Fruit fly (Drosophila melanogaster) Kc167 (cell line): ENCODE results near the gene mRpL30.

ENCODE experiments used
- Sin3A ChIP-seq: fragments of >200 bp; optimal IDR thresholded peaks from 2 replicates; lab custom pipeline; 2018; ENCODE audit warnings: missing external identifiers
- h ChIP-seq: fragments of >200 bp; optimal IDR thresholded peaks from 3 replicates; lab custom pipeline; 2018; ENCODE audit warnings: missing external identifiers
- insv ChIP-seq: fragments of >200 bp; optimal IDR thresholded peaks from 3 replicates; lab custom pipeline; 2018; ENCODE audit warnings: missing external identifiers
- psq ChIP-seq: fragments of >200 bp; optimal IDR thresholded peaks from 2 replicates; lab custom pipeline; 2017; ENCODE audit warnings: missing external identifiers

DNA sequence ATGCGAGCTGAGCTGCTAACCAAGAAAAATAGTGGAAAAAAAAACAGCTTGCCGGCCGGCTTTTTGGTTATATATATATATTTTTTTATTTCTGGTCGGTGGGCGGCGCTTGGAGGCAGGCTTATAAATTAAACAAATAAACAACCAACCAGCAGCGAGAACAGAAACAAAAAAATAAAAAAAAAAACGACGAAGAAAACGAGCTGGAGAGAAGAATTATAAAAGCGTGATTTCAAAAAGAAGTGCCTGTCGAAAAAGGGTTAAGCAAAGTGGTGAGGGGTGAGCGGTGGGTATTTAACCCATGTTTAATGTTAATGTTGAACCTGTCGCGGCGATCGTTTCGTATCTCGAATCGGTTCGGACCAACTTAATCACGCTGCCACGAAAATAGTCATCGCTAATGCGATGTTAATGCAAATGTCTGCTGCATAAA lies 23.5 kb downstream of the mRpL30 start:
- TF ChIP-seq Sin3A, result no peak
- TF ChIP-seq h (lab: Kevin White, UChicago), result no peak
- TF ChIP-seq psq (lab: Kevin White, UChicago), result no peak
- TF ChIP-seq insv (lab: Kevin White, UChicago), result no peak
